Worm (Caenorhabditis elegans) whole organism, early embryonic: ENCODE data around the gene B0252.8.

Source experiments
- aly-1 ChIP-seq: sonication (generic microtip); optimal IDR thresholded peaks from 2 replicates; lab custom pipeline; 2016; ENCODE audit warnings: missing genetic modification characterization, missing compliant biosample characterization
- ama-1 ChIP-seq: fragments of 150-350 bp; optimal IDR thresholded peaks from 2 replicates; lab custom pipeline; 2014
- ceh-13 ChIP-seq: fragments of 200-800 bp; sonication (Bioruptor generic); optimal IDR thresholded peaks from 2 replicates; lab custom pipeline; 2018; ENCODE audit warnings: mild to moderate bottlenecking, missing genetic modification characterization, missing compliant biosample characterization
- flt-1 ChIP-seq: fragments of 200-800 bp; sonication (Bioruptor generic); IDR thresholded peaks from 2 replicates; pipeline ENCODE4 v1.3.6; 2022; ENCODE audit warnings: missing genetic modification characterization, missing compliant biosample characterization
- hmg-4 ChIP-seq: fragments of 200-800 bp; sonication (Bioruptor generic); optimal IDR thresholded peaks from 2 replicates; lab custom pipeline; 2018; ENCODE audit warnings: mild to moderate bottlenecking, missing genetic modification characterization, missing compliant biosample characterization
- tbx-11 ChIP-seq: fragments of 200-800 bp; sonication (Bioruptor generic); IDR thresholded peaks from 2 replicates; pipeline ENCODE4 v1.3.6; 2022; ENCODE audit warnings: missing genetic modification characterization, missing compliant biosample characterization
- tbx-37 ChIP-seq: fragments of 200-800 bp; sonication (Bioruptor generic); conservative IDR thresholded peaks from 2 replicates; pipeline ENCODE4 v1.3.6; 2022; ENCODE audit warnings: missing genetic modification reagents, missing genetic modification characterization, missing compliant biosample characterization

DNA sequence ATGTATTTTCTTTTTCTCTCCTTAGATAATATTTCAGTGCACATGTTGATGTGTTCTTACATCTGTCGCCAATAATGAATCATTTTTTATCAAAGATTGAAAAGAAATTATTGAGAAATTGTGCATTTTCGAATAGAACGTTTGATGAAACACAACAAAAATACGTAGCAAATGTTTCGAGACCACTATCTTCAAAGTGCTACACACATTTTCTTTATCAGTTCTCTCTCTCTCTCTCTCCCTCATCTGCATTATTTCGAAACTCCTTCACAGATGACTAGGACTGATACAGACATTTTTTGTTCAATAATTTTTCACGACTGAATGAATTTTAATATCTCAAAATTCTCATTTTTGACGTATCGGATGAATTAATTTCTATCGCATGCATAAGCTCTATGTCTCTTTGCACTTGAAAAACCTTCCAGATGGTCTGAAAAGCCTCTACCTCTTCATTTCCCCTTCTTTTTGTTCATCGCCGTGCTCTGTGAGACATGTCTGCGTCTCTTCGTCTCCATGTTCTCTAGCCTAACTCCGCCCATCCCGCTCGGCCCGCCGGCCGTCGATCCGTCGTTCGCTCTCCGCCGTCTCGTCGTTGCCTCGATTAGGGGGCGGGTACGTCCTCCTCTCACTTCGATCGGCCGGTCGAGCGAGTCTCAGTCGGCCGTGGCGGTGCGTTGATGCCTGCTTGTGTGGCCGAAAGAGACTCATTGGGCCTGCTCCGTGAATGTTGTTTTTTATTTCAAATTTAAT is 27.5 kb downstream of the B0252.8 start:
- TF ChIP-seq ceh-13 (no peak), tbx-37 (GFP tag; lab: Robert Waterston, UW) (no peak), tbx-11 (GFP tag; lab: Robert Waterston, UW) (no peak), aly-1 (tag; lab: Kevin White, UChicago) (peak; percentile 41), flt-1 (no peak), hmg-4 (GFP tag; lab: Kevin White, UChicago) (peak; percentile 84), ama-1 (lab: Kevin White, UChicago) (no peak)
